Fruit fly (Drosophila melanogaster) whole organism, embryonic: ENCODE results near the gene Jon66Cii.

Source experiments
- BtbVII ChIP-seq: fragments of 200-800 bp; sonication (Bioruptor generic); optimal IDR thresholded peaks from 3 replicates; lab custom pipeline; 2017; ENCODE audit warnings: missing biosample characterization, mild to moderate bottlenecking, missing genetic modification characterization
- CG10321 ChIP-seq: fragments of 200-800 bp; sonication (Bioruptor generic); IDR thresholded peaks from 2 replicates; pipeline ENCODE4 v1.3.6; 2022; ENCODE audit warnings: missing biosample characterization, missing genetic modification characterization
- CG10543 ChIP-seq: fragments of 200-800 bp; sonication (Bioruptor generic); optimal IDR thresholded peaks from 3 replicates; lab custom pipeline; 2017; ENCODE audit warnings: missing biosample characterization, mild to moderate bottlenecking, missing genetic modification characterization, moderate library complexity
- CG11560 ChIP-seq: fragments of 200-800 bp; sonication (Bioruptor generic); IDR thresholded peaks from 3 replicates; pipeline ENCODE4 v1.3.6; 2022; ENCODE audit warnings: missing biosample characterization, missing genetic modification characterization
- CG12071 ChIP-seq: fragments of 200-800 bp; sonication (Bioruptor generic); optimal IDR thresholded peaks from 3 replicates; lab custom pipeline; 2018; ENCODE audit warnings: missing biosample characterization, mild to moderate bottlenecking, missing genetic modification characterization
- CG12236 ChIP-seq: fragments of 200-800 bp; sonication (Bioruptor generic); optimal IDR thresholded peaks from 2 replicates; lab custom pipeline; 2016; ENCODE audit warnings: missing biosample characterization, missing genetic modification characterization
- CG13296 ChIP-seq: fragments of 200-800 bp; sonication (Bioruptor generic); optimal IDR thresholded peaks from 3 replicates; lab custom pipeline; 2018; ENCODE audit warnings: missing biosample characterization, mild to moderate bottlenecking, missing genetic modification characterization
- CG15011 ChIP-seq: fragments of 200-800 bp; sonication (Bioruptor generic); optimal IDR thresholded peaks from 3 replicates; lab custom pipeline; 2018; ENCODE audit warnings: missing biosample characterization, mild to moderate bottlenecking, missing genetic modification characterization
- CG1529 ChIP-seq: fragments of 200-800 bp; sonication (Bioruptor generic); optimal IDR thresholded peaks from 3 replicates; lab custom pipeline; 2018; ENCODE audit warnings: missing biosample characterization, missing genetic modification characterization
- CG17385 ChIP-seq: fragments of 200-800 bp; sonication (Bioruptor generic); optimal IDR thresholded peaks from 3 replicates; lab custom pipeline; 2018; ENCODE audit warnings: missing biosample characterization, mild to moderate bottlenecking, missing genetic modification characterization
- CG2116 ChIP-seq: fragments of 200-800 bp; sonication (Bioruptor generic); optimal IDR thresholded peaks from 3 replicates; lab custom pipeline; 2018; ENCODE audit warnings: missing biosample characterization, mild to moderate bottlenecking, missing genetic modification characterization
- CG3407 ChIP-seq: fragments of 200-800 bp; sonication (Bioruptor generic); optimal IDR thresholded peaks from 2 replicates; lab custom pipeline; 2018; ENCODE audit warnings: missing biosample characterization, mild to moderate bottlenecking, missing genetic modification characterization
- CG4404 ChIP-seq: fragments of 200-800 bp; sonication (Bioruptor generic); IDR thresholded peaks from 2 replicates; pipeline ENCODE4 v1.3.6; 2022; ENCODE audit warnings: missing biosample characterization, missing genetic modification characterization
- CG5953 ChIP-seq: fragments of 200-800 bp; sonication (Bioruptor generic); IDR thresholded peaks from 2 replicates; pipeline ENCODE4 v1.3.6; 2022; ENCODE audit warnings: missing biosample characterization, missing genetic modification characterization
- CG6689 ChIP-seq: fragments of 200-800 bp; sonication (Bioruptor generic); IDR thresholded peaks from 2 replicates; pipeline ENCODE4 v1.3.6; 2022; ENCODE audit warnings: missing biosample characterization, missing genetic modification characterization
- CG7745 ChIP-seq: fragments of 200-800 bp; sonication (Bioruptor generic); optimal IDR thresholded peaks from 2 replicates; lab custom pipeline; 2018; ENCODE audit warnings: missing biosample characterization, mild to moderate bottlenecking, missing genetic modification characterization, moderate library complexity
- CG7963 ChIP-seq: fragments of 200-800 bp; sonication (Bioruptor generic); IDR thresholded peaks from 3 replicates; pipeline ENCODE4 v1.3.6; 2022; ENCODE audit warnings: missing biosample characterization, missing genetic modification characterization; ENCODE audit not compliant: partially characterized antibody
- CG8089 ChIP-seq: fragments of 200-800 bp; sonication (Bioruptor generic); optimal IDR thresholded peaks from 3 replicates; lab custom pipeline; 2016; ENCODE audit warnings: missing biosample characterization, missing genetic modification characterization
- CG8478 ChIP-seq: fragments of >200 bp; optimal IDR thresholded peaks from 2 replicates; lab custom pipeline; 2018
- Ets65A ChIP-seq: fragments of 200-800 bp; sonication (Bioruptor generic); peaks from one replicate; lab custom pipeline; 2016; ENCODE audit warnings: missing biosample characterization, missing genetic modification characterization
- GATAe ChIP-seq: fragments of 200-800 bp; sonication (Bioruptor generic); conservative IDR thresholded peaks from 2 replicates; pipeline ENCODE4 v1.3.6; 2022; ENCODE audit warnings: missing biosample characterization, missing genetic modification characterization
- H15 ChIP-seq: fragments of 200-800 bp; sonication (Bioruptor generic); IDR thresholded peaks from 3 replicates; pipeline ENCODE4 v1.3.6; 2022; ENCODE audit warnings: missing biosample characterization, missing genetic modification characterization
- Hand ChIP-seq: fragments of 200-800 bp; sonication (Bioruptor generic); optimal IDR thresholded peaks from 2 replicates; lab custom pipeline; 2017; ENCODE audit warnings: mild to moderate bottlenecking, missing biosample characterization, missing genetic modification reagents, missing genetic modification characterization
- Meics ChIP-seq: fragments of 200-800 bp; sonication (Bioruptor generic); optimal IDR thresholded peaks from 2 replicates; lab custom pipeline; 2017; ENCODE audit warnings: missing biosample characterization, mild to moderate bottlenecking, missing genetic modification characterization
- Myb ChIP-seq: fragments of 200-800 bp; sonication (Bioruptor generic); optimal IDR thresholded peaks from 2 replicates; lab custom pipeline; 2016; ENCODE audit warnings: missing biosample characterization, missing genetic modification characterization
- NC2β ChIP-seq: fragments of 200-800 bp; sonication (Bioruptor generic); optimal IDR thresholded peaks from 2 replicates; lab custom pipeline; 2016; ENCODE audit warnings: missing biosample characterization, missing genetic modification characterization
- Ptx1 ChIP-seq: fragments of 200-800 bp; sonication (Bioruptor generic); IDR thresholded peaks from 2 replicates; pipeline ENCODE4 v1.3.6; 2022; ENCODE audit warnings: missing biosample characterization, missing genetic modification characterization
- Rfx ChIP-seq: fragments of 200-800 bp; sonication (Bioruptor generic); IDR thresholded peaks from 2 replicates; pipeline ENCODE4 v1.3.6; 2022; ENCODE audit warnings: missing biosample characterization, missing genetic modification characterization
- Taf1 ChIP-seq: fragments of 200-800 bp; sonication (Bioruptor generic); IDR thresholded peaks from 2 replicates; pipeline ENCODE4 v1.3.6; 2022; ENCODE audit warnings: missing biosample characterization, missing genetic modification characterization
- Usf ChIP-seq: fragments of 200-800 bp; sonication (Bioruptor generic); optimal IDR thresholded peaks from 2 replicates; lab custom pipeline; 2017; ENCODE audit warnings: missing genotype, missing biosample characterization, missing genetic modification characterization
- Xrp1 ChIP-seq: fragments of 200-800 bp; sonication (Bioruptor generic); IDR thresholded peaks from 2 replicates; pipeline ENCODE4 v1.3.6; 2022; ENCODE audit warnings: missing biosample characterization, missing genetic modification characterization
- chm ChIP-seq: fragments of 200-800 bp; sonication (Bioruptor generic); IDR thresholded peaks from 2 replicates; pipeline ENCODE4 v1.3.6; 2022; ENCODE audit warnings: missing biosample characterization, missing genetic modification characterization
- disco-r ChIP-seq: fragments of 200-800 bp; sonication (Bioruptor generic); optimal IDR thresholded peaks from 2 replicates; lab custom pipeline; 2016; ENCODE audit warnings: missing biosample characterization, missing genetic modification characterization
- esg ChIP-seq: fragments of 200-800 bp; sonication (Bioruptor generic); conservative IDR thresholded peaks from 2 replicates; pipeline ENCODE4 v1.3.6; 2022; ENCODE audit warnings: missing biosample characterization, missing genetic modification characterization
- lab ChIP-seq: fragments of 200-800 bp; sonication (Bioruptor generic); optimal IDR thresholded peaks from 3 replicates; lab custom pipeline; 2017; ENCODE audit warnings: missing biosample characterization, missing genetic modification characterization, mild to moderate bottlenecking, moderate library complexity, missing genetic modification reagents
- lola ChIP-seq, 3 experiments: fragments of >200 bp in 2 of 3; fragments of 200-800 bp in 1 of 3; sonication (Bioruptor generic) in 1 of 3; optimal IDR thresholded peaks; 2 replicates each; lab custom pipeline; 2017 to 2019; ENCODE audit warnings: missing biosample characterization in 3 of 3, missing genetic modification characterization in 3 of 3, mild to moderate bottlenecking in 1 of 3, moderate library complexity in 1 of 3
- maf-S ChIP-seq: fragments of 200-800 bp; sonication (Bioruptor generic); optimal IDR thresholded peaks from 2 replicates; lab custom pipeline; 2016; ENCODE audit warnings: missing biosample characterization, missing genetic modification characterization
- nau ChIP-seq: fragments of 200-800 bp; sonication (Bioruptor generic); optimal IDR thresholded peaks from 3 replicates; lab custom pipeline; 2017; ENCODE audit warnings: missing biosample characterization, mild to moderate bottlenecking, missing genetic modification characterization, missing genetic modification reagents
- pb ChIP-seq: fragments of 200-800 bp; sonication (Bioruptor generic); optimal IDR thresholded peaks from 3 replicates; lab custom pipeline; 2016; ENCODE audit warnings: missing biosample characterization, missing genetic modification characterization
- prd ChIP-seq, 3 experiments: fragments of >200 bp in 2 of 3; fragments of 200-800 bp in 1 of 3; sonication (Bioruptor generic) in 1 of 3; optimal IDR thresholded peaks in 2 of 3; IDR thresholded peaks in 1 of 3; 2 replicates in 2 of 3; 3 replicates in 1 of 3; pipeline versions ENCODE4 v1.3.6 to Lab custom; 2017 to 2022; ENCODE audit warnings: missing biosample characterization in 1 of 3, missing genetic modification characterization in 1 of 3
- psq ChIP-seq: fragments of 200-800 bp; sonication (Bioruptor generic); optimal IDR thresholded peaks from 2 replicates; lab custom pipeline; 2017; ENCODE audit warnings: missing biosample characterization, missing genetic modification characterization
- pum ChIP-seq: fragments of 200-800 bp; sonication (Bioruptor generic); optimal IDR thresholded peaks from 2 replicates; lab custom pipeline; 2016; ENCODE audit warnings: missing biosample characterization, missing genetic modification characterization
- ranshi ChIP-seq: fragments of 200-800 bp; sonication (Bioruptor generic); IDR thresholded peaks from 2 replicates; pipeline ENCODE4 v1.3.6; 2022; ENCODE audit warnings: missing biosample characterization, missing genetic modification characterization
- scrt ChIP-seq: fragments of 200-800 bp; sonication (Bioruptor generic); optimal IDR thresholded peaks from 2 replicates; lab custom pipeline; 2018; ENCODE audit warnings: missing biosample characterization, mild to moderate bottlenecking, missing genetic modification characterization, moderate library complexity
- sens-2 ChIP-seq: fragments of 200-800 bp; sonication (Bioruptor generic); IDR thresholded peaks from 2 replicates; pipeline ENCODE4 v1.3.6; 2022; ENCODE audit warnings: missing biosample characterization, missing genetic modification characterization
- slbo ChIP-seq: fragments of 200-800 bp; sonication (Bioruptor generic); IDR thresholded peaks from 2 replicates; pipeline ENCODE4 v1.3.6; 2022; ENCODE audit warnings: missing biosample characterization, missing genetic modification characterization
- so ChIP-seq: fragments of 200-800 bp; sonication (Bioruptor generic); IDR thresholded peaks from 3 replicates; pipeline ENCODE4 v1.3.6; 2022; ENCODE audit warnings: missing biosample characterization, missing genetic modification characterization
- wdn ChIP-seq: fragments of 200-800 bp; sonication (Bioruptor generic); IDR thresholded peaks from 2 replicates; pipeline ENCODE4 v1.3.6; 2022; ENCODE audit warnings: missing biosample characterization, missing genetic modification characterization
- zen ChIP-seq: fragments of 200-800 bp; sonication (Bioruptor generic); optimal IDR thresholded peaks from 3 replicates; lab custom pipeline; 2018; ENCODE audit warnings: missing biosample characterization, mild to moderate bottlenecking, missing genetic modification characterization, moderate library complexity

Jon66Cii gene

DNA sequence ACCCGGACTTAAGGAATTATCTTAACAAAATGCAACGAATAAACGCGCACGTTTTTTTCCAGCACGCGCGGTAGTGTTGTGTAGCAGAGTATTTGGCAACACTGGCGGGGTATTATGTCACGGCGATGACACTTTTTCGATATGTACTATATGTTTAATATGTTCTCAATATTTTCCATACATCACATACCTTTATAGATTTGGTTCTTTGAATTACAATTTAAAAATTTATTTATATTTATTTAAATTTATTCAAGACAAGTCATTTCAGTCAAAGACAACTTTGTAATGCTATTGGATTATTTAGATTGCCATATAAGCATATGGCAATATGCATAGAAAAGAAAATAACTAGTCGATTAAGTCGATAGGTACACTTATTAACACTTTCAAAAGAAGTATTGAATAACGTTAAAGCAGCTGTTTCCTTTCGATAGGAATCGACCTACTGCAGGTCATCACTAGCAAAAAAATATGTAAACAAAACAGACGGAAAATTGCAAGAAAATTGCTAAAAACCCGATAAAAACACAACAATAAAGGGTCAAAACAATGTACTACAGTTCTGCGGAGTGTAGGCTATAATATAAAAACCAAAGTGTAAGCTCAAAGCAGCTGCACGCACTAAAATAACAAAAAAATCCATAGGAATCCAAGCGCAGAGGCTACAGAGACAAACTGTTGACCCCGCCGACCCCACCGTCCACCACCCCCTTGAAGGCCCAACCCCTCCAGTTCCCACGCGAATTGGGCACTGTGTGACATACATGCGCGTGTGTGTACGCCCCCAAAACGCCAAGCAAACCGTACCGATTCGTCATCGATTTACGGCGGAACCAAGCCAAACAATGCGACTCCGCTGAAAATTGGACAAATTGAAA, 47.1 kb downstream of the Jon66Cii start, which contains the start of the genes CG7182 and GAPcenA (continued):
- TF ChIP-seq ranshi (peak; percentile 36; the same call in 1 of the 2 replicates), CG4404 (peak; percentile 33), disco-r (GFP tag; lab: Kevin White, UChicago) (no peak), chm (GFP tag; lab: Robert Waterston, UW) (no peak), BtbVII (GFP tag; lab: Kevin White, UChicago) (peak; percentile 66), Ptx1 (GFP tag; lab: Robert Waterston, UW) (peak; percentile 67), CG10321 (GFP tag; lab: Robert Waterston, UW) (no peak), CG3407 (GFP tag; lab: Kevin White, UChicago) (peak; percentile 16), H15 (GFP tag; lab: Robert Waterston, UW) (0 out of 3 replicates have a peak, but pooled peaks have one; percentile 27), Meics (peak; percentile 75), psq (GFP tag; lab: Kevin White, UChicago) (peak; percentile 17), CG8089 (GFP tag; lab: Kevin White, UChicago) (no peak), Myb (peak; percentile 22), Ets65A (GFP tag; lab: Kevin White, UChicago) (peak; percentile 95), lola (GFP tag; optimal IDR thresholded peaks at IDR 0.05; lab: Kevin White, UChicago) (peak in 1 of 3 experiments; percentile 77), CG7963 (GFP tag; lab: Robert Waterston, UW) (peak; percentile 47; the same call in 1 of the 3 replicates), CG13296 (GFP tag; lab: Kevin White, UChicago) (peak; percentile 57), CG11560 (tag; lab: Robert Waterston, UW) (peak; percentile 97), CG12071 (GFP tag; lab: Kevin White, UChicago) (no peak), CG7745 (tag; lab: Kevin White, UChicago) (no peak), Rfx (GFP tag; lab: Robert Waterston, UW) (peak; percentile 64), slbo (GFP tag; lab: Robert Waterston, UW) (peak; percentile 70), pb (GFP tag; lab: Kevin White, UChicago) (no peak), CG2116 (GFP tag; lab: Kevin White, UChicago) (peak; percentile 72), pum (GFP tag; lab: Kevin White, UChicago) (peak; percentile 4), CG8478 (no peak), esg (GFP tag; lab: Robert Waterston, UW) (no peak), nau (GFP tag; lab: Kevin White, UChicago) (no peak), CG6689 (GFP tag; lab: Robert Waterston, UW) (peak; percentile 52; the same call in 1 of the 2 replicates), NC2β (peak; percentile 2), CG5953 (no peak), CG17385 (GFP tag; lab: Kevin White, UChicago) (peak; percentile 63), CG15011 (GFP tag; lab: Kevin White, UChicago) (peak; percentile 52), lab (GFP tag; lab: Kevin White, UChicago) (peak; percentile 83), Taf1 (GFP tag; lab: Robert Waterston, UW) (no peak), so (GFP tag; lab: Robert Waterston, UW) (no peak), CG1529 (GFP tag; lab: Kevin White, UChicago) (no peak), CG12236 (GFP tag; lab: Kevin White, UChicago) (no peak), CG10543 (peak; percentile 75), zen (peak; percentile 56), prd (optimal IDR thresholded peaks at IDR 0.05; lab: Kevin White, UChicago) (no peak), prd (GFP tag; IDR thresholded peaks at IDR 0.05; lab: Robert Waterston, UW) (no peak; the same call in 2 of the 3 replicates), maf-S (GFP tag; lab: Kevin White, UChicago) (peak; percentile 25), sens-2 (GFP tag; lab: Robert Waterston, UW) (no peak), GATAe (GFP tag; lab: Robert Waterston, UW) (no peak), Usf (peak; percentile 27), scrt (GFP tag; lab: Kevin White, UChicago) (peak; percentile 48), wdn (no peak), Hand (GFP tag; lab: Kevin White, UChicago) (peak; percentile 8), Xrp1 (GFP tag; lab: Robert Waterston, UW) (peak; percentile 56; the same call in 1 of the 2 replicates)
